Worm (Caenorhabditis elegans) whole organism, L4 larva: ENCODE data around the gene fip-3.

Experiments used
- unc-62 ChIP-seq, 3 experiments: fragments of 150-350 bp in 1 of 3; sonication (generic microtip); optimal IDR thresholded peaks in 2 of 3; peaks in 1 of 3; 1 replicate in 1 of 3; 2 replicates in 2 of 3; lab custom pipeline; 2014 to 2017; ENCODE audit warnings: missing biosample characterization in 3 of 3, missing genetic modification characterization in 3 of 3, missing genetic modification reagents in 3 of 3, missing genotype in 1 of 3
- zip-11 ChIP-seq: fragments of 200-800 bp; sonication (Bioruptor generic); IDR thresholded peaks from 2 replicates; pipeline ENCODE4 v1.3.6; 2022; ENCODE audit warnings: missing genetic modification characterization, missing compliant biosample characterization

DNA sequence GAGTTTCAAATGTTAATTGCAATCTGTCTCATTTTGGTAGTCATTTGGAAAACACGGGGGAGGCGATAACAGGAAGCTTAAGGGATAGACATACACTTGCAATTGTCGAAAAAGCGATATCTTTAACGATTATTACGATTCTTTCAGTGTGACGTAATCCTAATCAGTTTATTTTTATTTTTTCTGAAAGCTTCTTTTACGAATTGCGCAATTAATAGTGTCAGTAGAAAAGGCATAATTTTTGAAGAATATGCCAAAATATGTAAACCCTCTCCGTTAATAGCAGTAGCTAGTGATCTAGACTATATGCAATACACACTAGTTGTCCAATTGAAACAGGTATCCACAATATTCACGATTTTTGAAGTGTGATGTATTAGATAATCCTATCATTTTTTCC lies 28.9 kb downstream of the fip-3 start:
- TF ChIP-seq zip-11 (GFP tag; lab: Robert Waterston, UW) (no peak), unc-62 (GFP tag; optimal IDR thresholded peaks at IDR 0.05 in 1 of 2; lab: Kevin White, UChicago) (no peak), unc-62 (tag; optimal IDR thresholded peaks at IDR 0.05; lab: Kevin White, UChicago) (no peak)
